ENCODE assay signal across 2 worm cellular contexts in the genomic region with DNA sequence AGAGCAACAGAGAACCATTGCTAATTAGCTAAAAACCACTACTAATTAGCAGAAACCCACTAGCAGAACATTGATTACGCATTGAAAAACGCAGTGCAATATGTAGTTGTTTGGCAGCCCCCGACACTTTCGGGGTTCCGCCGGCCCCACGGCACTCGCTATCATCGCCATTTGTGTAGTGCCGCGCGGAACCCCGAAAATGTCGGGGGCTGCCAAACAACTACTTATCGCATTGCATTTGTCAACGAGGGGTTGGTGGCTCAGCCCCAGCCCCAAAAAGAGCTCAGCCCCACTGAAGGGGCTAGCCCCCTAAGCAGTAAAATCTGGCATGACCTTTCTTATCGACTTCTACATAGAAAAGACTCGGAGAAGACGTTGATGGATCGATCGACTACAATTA.
TF ChIP-seq lines count a peak whose summit lies in the region.

No protein-coding gene starts in this region.

TF ChIP-seq in whole organism, L4 larva, 104 proteins besides CTCF, POLR2A, EP300 and RAD21:
- TF ChIP-seq mep-1 (tag; optimal IDR thresholded peaks at IDR 0.05; lab: Kevin White, UChicago) (no peak), F37D6.2 (tag; optimal IDR thresholded peaks at IDR 0.05; lab: Kevin White, UChicago) (no peak), set-16 (GFP tag; IDR thresholded peaks at IDR 0.05; lab: Robert Waterston, UW) (peak; percentile 53), nhr-42 (GFP tag; IDR thresholded peaks at IDR 0.05; lab: Robert Waterston, UW) (no peak), ceh-32 (tag; optimal IDR thresholded peaks at IDR 0.05; lab: Kevin White, UChicago; ENCODE audit: poor library complexity) (no peak), jun-1 (tag; optimal IDR thresholded peaks at IDR 0.05; lab: Kevin White, UChicago) (no peak), saeg-2 (GFP tag; IDR thresholded peaks at IDR 0.05; lab: Robert Waterston, UW) (no peak), fos-1 (tag; optimal IDR thresholded peaks at IDR 0.05; lab: Kevin White, UChicago) (no peak)

TF ChIP-seq in whole organism, young adult, 124 proteins besides CTCF, POLR2A, EP300 and RAD21:
- TF ChIP-seq attf-3 (GFP tag; conservative IDR thresholded peaks at IDR 0.05; lab: Robert Waterston, UW) (no peak), snpc-1.1 (tag; optimal IDR thresholded peaks at IDR 0.05; lab: Kevin White, UChicago; ENCODE audit: insufficient read depth) (peak; percentile 55), snpc-4 (GFP tag; optimal IDR thresholded peaks at IDR 0.05; lab: Kevin White, UChicago) (no peak), snpc-4 (tag; optimal IDR thresholded peaks at IDR 0.05; lab: Kevin White, UChicago) (peak in 2 of 4 experiments; percentile 67 to 81)
TF ChIP-seq in whole organism, young adult: peak in this region for 2.
